Worm (Caenorhabditis elegans) whole organism, L4 larva: ENCODE measurements around the gene B0244.6.
A peak's percentile ranks its signal among the peaks of the same experiment; 100 is the strongest.

Source experiments
- D1046.2 ChIP-seq: fragments of 200-800 bp; sonication (Bioruptor generic); IDR thresholded peaks from 2 replicates; pipeline ENCODE4 v1.3.6; 2022; ENCODE audit warnings: missing genetic modification characterization, missing compliant biosample characterization
- F10B5.3 ChIP-seq: sonication (generic microtip); optimal IDR thresholded peaks from 2 replicates; lab custom pipeline; 2016; ENCODE audit warnings: mild to moderate bottlenecking, missing genetic modification characterization, missing compliant biosample characterization
- T20F7.1 ChIP-seq: fragments of 200-800 bp; sonication (Bioruptor generic); optimal IDR thresholded peaks from 2 replicates; lab custom pipeline; 2018; ENCODE audit warnings: mild to moderate bottlenecking, missing genetic modification characterization, missing compliant biosample characterization
- T26A8.4 ChIP-seq: fragments of 200-800 bp; sonication (Bioruptor generic); IDR thresholded peaks from 2 replicates; pipeline ENCODE4 v1.3.6; 2022; ENCODE audit warnings: missing genetic modification characterization, missing compliant biosample characterization
- Y5F2A.4 ChIP-seq: fragments of 200-800 bp; sonication (Bioruptor generic); optimal IDR thresholded peaks from 2 replicates; lab custom pipeline; 2018; ENCODE audit warnings: mild to moderate bottlenecking, missing genetic modification characterization, missing compliant biosample characterization
- Y75B8A.6 ChIP-seq: fragments of 200-800 bp; sonication (Bioruptor generic); IDR thresholded peaks from 2 replicates; pipeline ENCODE4 v1.3.6; 2022; ENCODE audit warnings: missing genetic modification reagents, missing genetic modification characterization, missing compliant biosample characterization
- ZK546.5 ChIP-seq, 2 experiments: sonication (generic microtip); optimal IDR thresholded peaks; 2 replicates each; lab custom pipeline; 2017; ENCODE audit warnings: missing biosample characterization in 2 of 2, missing genetic modification characterization in 2 of 2
- aly-2 ChIP-seq: sonication (generic microtip); optimal IDR thresholded peaks from 2 replicates; lab custom pipeline; 2018; ENCODE audit warnings: missing biosample characterization, missing genetic modification characterization
- ama-1 ChIP-seq: fragments of 150-350 bp; optimal IDR thresholded peaks from 2 replicates; lab custom pipeline; 2014; ENCODE audit warnings: inconsistent platforms, mixed read lengths
- ceh-28 ChIP-seq: fragments of 150-350 bp; optimal IDR thresholded peaks from 2 replicates; lab custom pipeline; 2014; ENCODE audit warnings: missing biosample characterization, missing genetic modification reagents, missing genetic modification characterization
- ceh-62 ChIP-seq: sonication (generic microtip); optimal IDR thresholded peaks from 2 replicates; lab custom pipeline; 2017; ENCODE audit warnings: missing biosample characterization, missing genetic modification characterization
- ces-1 ChIP-seq: fragments of 150-350 bp; sonication (generic microtip); optimal IDR thresholded peaks from 4 replicates; lab custom pipeline; 2014; ENCODE audit warnings: missing biosample characterization, missing genetic modification reagents, missing genetic modification characterization
- duxl-1 ChIP-seq: sonication (generic microtip); optimal IDR thresholded peaks from 2 replicates; lab custom pipeline; 2016; ENCODE audit warnings: mild to moderate bottlenecking, missing genetic modification characterization, moderate library complexity, missing compliant biosample characterization; ENCODE audit not compliant: poor library complexity
- dve-1 ChIP-seq: sonication (generic microtip); optimal IDR thresholded peaks from 2 replicates; lab custom pipeline; 2017; ENCODE audit warnings: antibody characterized with exemption, mild to moderate bottlenecking, missing genetic modification characterization, missing compliant biosample characterization; ENCODE audit not compliant: insufficient read depth
- egl-43 ChIP-seq: fragments of 200-800 bp; sonication (Bioruptor generic); IDR thresholded peaks from 2 replicates; pipeline ENCODE4 v1.3.6; 2022; ENCODE audit warnings: missing genetic modification reagents, missing genetic modification characterization, missing compliant biosample characterization
- gei-8 ChIP-seq: fragments of 200-800 bp; sonication (Bioruptor generic); optimal IDR thresholded peaks from 2 replicates; lab custom pipeline; 2018; ENCODE audit warnings: mild to moderate bottlenecking, missing genetic modification characterization, missing compliant biosample characterization
- hlh-30 ChIP-seq: sonication (generic microtip); optimal IDR thresholded peaks from 2 replicates; lab custom pipeline; 2017; ENCODE audit warnings: antibody characterized with exemption, mild to moderate bottlenecking, missing genetic modification characterization, missing compliant biosample characterization; ENCODE audit not compliant: insufficient read depth
- hmg-1.1 ChIP-seq: fragments of 200-800 bp; sonication (Bioruptor generic); IDR thresholded peaks from 2 replicates; pipeline ENCODE4 v1.3.6; 2022; ENCODE audit warnings: missing genetic modification reagents, missing genetic modification characterization, missing compliant biosample characterization
- lim-7 ChIP-seq: fragments of 200-800 bp; sonication (Bioruptor generic); IDR thresholded peaks from 2 replicates; pipeline ENCODE4 v1.3.6; 2022; ENCODE audit warnings: missing genetic modification characterization, missing compliant biosample characterization
- lin-15B ChIP-seq: fragments of 150-350 bp; sonication (generic microtip); optimal IDR thresholded peaks from 3 replicates; lab custom pipeline; 2014; ENCODE audit warnings: missing biosample characterization, missing genetic modification characterization
- lin-29 ChIP-seq: fragments of 200-800 bp; sonication (Bioruptor generic); IDR thresholded peaks from 2 replicates; pipeline ENCODE4 v1.3.6; 2022; ENCODE audit warnings: missing genetic modification reagents, missing genetic modification characterization, missing compliant biosample characterization
- lin-38 ChIP-seq: fragments of 200-800 bp; sonication (Bioruptor generic); IDR thresholded peaks from 2 replicates; pipeline ENCODE4 v1.3.6; 2022; ENCODE audit warnings: missing genetic modification reagents, missing genetic modification characterization, missing compliant biosample characterization
- lsy-2 ChIP-seq, 2 experiments: fragments of 150-350 bp in 1 of 2; sonication (generic microtip) in 1 of 2; optimal IDR thresholded peaks; 2 replicates each; lab custom pipeline; 2014 to 2017; ENCODE audit warnings: missing biosample characterization in 2 of 2, missing genetic modification characterization in 2 of 2
- madf-9 ChIP-seq: fragments of 200-800 bp; sonication (Bioruptor generic); conservative IDR thresholded peaks from 2 replicates; pipeline ENCODE4 v1.3.6; 2022; ENCODE audit warnings: missing genetic modification reagents, missing genetic modification characterization, missing compliant biosample characterization
- mdl-1 ChIP-seq, 2 experiments: fragments of 150-350 bp in 1 of 2; sonication (generic microtip) in 1 of 2; optimal IDR thresholded peaks; 2 replicates each; lab custom pipeline; 2014 to 2017; ENCODE audit warnings: missing biosample characterization in 2 of 2, missing genetic modification characterization in 2 of 2
- mep-1 ChIP-seq: fragments of 150-350 bp; sonication (generic microtip); optimal IDR thresholded peaks from 3 replicates; lab custom pipeline; 2014; ENCODE audit warnings: missing biosample characterization, missing genetic modification characterization
- mes-2 ChIP-seq: sonication (generic microtip); optimal IDR thresholded peaks from 2 replicates; lab custom pipeline; 2016; ENCODE audit warnings: missing genotype, mild to moderate bottlenecking, missing genetic modification characterization, missing compliant biosample characterization; ENCODE audit not compliant: poor library complexity, severe bottlenecking
- nhr-10 ChIP-seq: fragments of 150-350 bp; optimal IDR thresholded peaks from 2 replicates; lab custom pipeline; 2014; ENCODE audit warnings: missing biosample characterization, missing genetic modification characterization
- nhr-25 ChIP-seq: sonication (generic microtip); optimal IDR thresholded peaks from 2 replicates; lab custom pipeline; 2017; ENCODE audit warnings: missing genetic modification characterization, mild to moderate bottlenecking, missing compliant biosample characterization, antibody characterized with exemption, moderate library complexity, borderline replicate concordance; ENCODE audit not compliant: insufficient read depth
- nhr-41 ChIP-seq: fragments of 200-800 bp; sonication (Bioruptor generic); IDR thresholded peaks from 2 replicates; pipeline ENCODE4 v1.3.6; 2022; ENCODE audit warnings: missing genetic modification reagents, missing genetic modification characterization, missing compliant biosample characterization
- nhr-42 ChIP-seq: fragments of 200-800 bp; sonication (Bioruptor generic); IDR thresholded peaks from 2 replicates; pipeline ENCODE4 v1.3.6; 2022; ENCODE audit warnings: missing genetic modification characterization, missing compliant biosample characterization
- nhr-48 ChIP-seq: sonication (generic microtip); optimal IDR thresholded peaks from 2 replicates; lab custom pipeline; 2016; ENCODE audit warnings: mild to moderate bottlenecking, missing genetic modification characterization, missing compliant biosample characterization
- nhr-6 ChIP-seq: fragments of 150-350 bp; optimal IDR thresholded peaks from 2 replicates; lab custom pipeline; 2014; ENCODE audit warnings: missing biosample characterization, missing genetic modification characterization
- nhr-76 ChIP-seq: fragments of 150-350 bp; optimal IDR thresholded peaks from 2 replicates; lab custom pipeline; 2014; ENCODE audit warnings: missing biosample characterization, missing genetic modification characterization
- nhr-77 ChIP-seq: fragments of 150-350 bp; optimal IDR thresholded peaks from 2 replicates; lab custom pipeline; 2014; ENCODE audit warnings: missing biosample characterization, missing genetic modification characterization
- pqm-1 ChIP-seq: sonication (generic microtip); optimal IDR thresholded peaks from 2 replicates; lab custom pipeline; 2017; ENCODE audit warnings: missing biosample characterization, missing genetic modification characterization
- rbr-2 ChIP-seq: sonication (generic microtip); optimal IDR thresholded peaks from 2 replicates; lab custom pipeline; 2016; ENCODE audit warnings: missing genotype, missing genetic modification characterization, missing compliant biosample characterization
- saeg-2 ChIP-seq: fragments of 200-800 bp; sonication (Bioruptor generic); IDR thresholded peaks from 2 replicates; pipeline ENCODE4 v1.3.6; 2022; ENCODE audit warnings: missing genetic modification reagents, missing genetic modification characterization, missing compliant biosample characterization
- set-16 ChIP-seq: fragments of 200-800 bp; sonication (Bioruptor generic); IDR thresholded peaks from 2 replicates; pipeline ENCODE4 v1.3.6; 2022; ENCODE audit warnings: missing genetic modification reagents, missing genetic modification characterization, missing compliant biosample characterization
- spr-3 ChIP-seq: fragments of 200-800 bp; sonication (Bioruptor generic); optimal IDR thresholded peaks from 2 replicates; lab custom pipeline; 2018; ENCODE audit warnings: mild to moderate bottlenecking, missing genetic modification characterization, missing compliant biosample characterization
- vab-7 ChIP-seq: fragments of 200-800 bp; sonication (Bioruptor generic); IDR thresholded peaks from 2 replicates; pipeline ENCODE4 v1.3.6; 2022; ENCODE audit warnings: missing genetic modification reagents, missing genetic modification characterization, missing compliant biosample characterization
- zag-1 ChIP-seq: fragments of 150-350 bp; optimal IDR thresholded peaks from 2 replicates; lab custom pipeline; 2014; ENCODE audit warnings: missing biosample characterization, missing genetic modification characterization
- zfp-2 ChIP-seq: sonication (generic microtip); optimal IDR thresholded peaks from 2 replicates; lab custom pipeline; 2016; ENCODE audit warnings: mild to moderate bottlenecking, missing genetic modification characterization, missing compliant biosample characterization
- zfp-3 ChIP-seq: fragments of 200-800 bp; sonication (Bioruptor generic); conservative IDR thresholded peaks from 2 replicates; pipeline ENCODE4 v1.3.6; 2022; ENCODE audit warnings: missing genetic modification reagents, missing genetic modification characterization, missing compliant biosample characterization
- ztf-7 ChIP-seq: fragments of 150-350 bp; optimal IDR thresholded peaks from 2 replicates; lab custom pipeline; 2014; ENCODE audit warnings: missing biosample characterization, missing genetic modification characterization

B0244.6 gene

DNA sequence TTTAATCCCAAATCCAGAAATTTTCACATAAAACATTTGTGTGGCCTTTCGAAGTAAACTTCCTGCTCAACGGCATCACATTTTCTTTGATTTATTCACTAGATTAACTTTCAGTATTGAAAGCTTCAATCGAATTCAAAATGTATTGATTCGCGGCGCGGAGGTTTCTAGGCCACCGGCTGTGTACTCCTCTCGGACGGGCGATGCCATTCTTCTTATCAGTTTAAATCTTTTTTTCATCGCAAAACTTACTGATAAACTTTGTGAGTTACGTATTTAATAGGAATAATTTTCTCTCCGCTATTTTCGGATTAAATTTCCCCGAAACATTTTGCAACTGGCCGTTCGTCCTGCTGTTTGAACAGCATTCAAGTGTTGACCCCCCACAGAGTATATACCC, 15.9 kb upstream of the B0244.6 start (continued):
- TF ChIP-seq vab-7 (0 out of 2 replicates have a peak, but pooled peaks have one; percentile 23), zfp-2 (no peak), lin-38 (GFP tag; lab: Robert Waterston, UW) (peak; percentile 66), set-16 (GFP tag; lab: Robert Waterston, UW) (no peak), lim-7 (GFP tag; lab: Robert Waterston, UW) (no peak), nhr-41 (GFP tag; lab: Robert Waterston, UW) (no peak), mep-1 (tag; lab: Kevin White, UChicago) (peak; percentile 58), lin-15B (tag; lab: Kevin White, UChicago) (no peak), hlh-30 (tag; lab: Kevin White, UChicago) (peak; percentile 28), Y5F2A.4 (GFP tag; lab: Kevin White, UChicago) (no peak), madf-9 (GFP tag; lab: Robert Waterston, UW) (peak; percentile 52), egl-43 (no peak), ceh-62 (tag; lab: Kevin White, UChicago) (no peak), dve-1 (tag; lab: Kevin White, UChicago) (peak; percentile 94), nhr-25 (tag; lab: Kevin White, UChicago) (no peak), mes-2 (tag; lab: Kevin White, UChicago) (peak; percentile 98), spr-3 (no peak), T20F7.1 (GFP tag; lab: Kevin White, UChicago) (no peak), nhr-42 (no peak), lsy-2 (tag; optimal IDR thresholded peaks at IDR 0.05; lab: Kevin White, UChicago) (peak in 1 of 2 experiments; percentile 81), gei-8 (GFP tag; lab: Kevin White, UChicago) (no peak), lin-29 (GFP tag; lab: Robert Waterston, UW) (no peak), nhr-10 (tag; lab: Kevin White, UChicago) (no peak), Y75B8A.6 (GFP tag; lab: Robert Waterston, UW) (no peak), zag-1 (no peak), zfp-3 (GFP tag; lab: Robert Waterston, UW) (no peak), ztf-7 (tag; lab: Kevin White, UChicago) (peak; percentile 55), ama-1 (lab: Kevin White, UChicago) (no peak), D1046.2 (GFP tag; lab: Robert Waterston, UW) (no peak), duxl-1 (tag; lab: Kevin White, UChicago) (peak; percentile 82), mdl-1 (tag; optimal IDR thresholded peaks at IDR 0.05; lab: Kevin White, UChicago) (peak in 1 of 2 experiments; percentile 26), ces-1 (no peak), T26A8.4 (GFP tag; lab: Robert Waterston, UW) (peak; percentile 66), hmg-1.1 (peak; percentile 35; the same call in 1 of the 2 replicates), F10B5.3 (tag; lab: Kevin White, UChicago) (peak; percentile 7), rbr-2 (tag; lab: Kevin White, UChicago) (peak; percentile 56), pqm-1 (tag; lab: Kevin White, UChicago) (peak; percentile 59), nhr-77 (tag; lab: Kevin White, UChicago) (peak; percentile 48), aly-2 (tag; lab: Kevin White, UChicago) (no peak), ZK546.5 (tag; optimal IDR thresholded peaks at IDR 0.05; lab: Kevin White, UChicago) (no peak), nhr-76 (no peak), nhr-6 (tag; lab: Kevin White, UChicago) (peak; percentile 11), nhr-48 (tag; lab: Kevin White, UChicago) (peak; percentile 63), ceh-28 (tag; lab: Kevin White, UChicago) (peak; percentile 17), saeg-2 (GFP tag; lab: Robert Waterston, UW) (no peak)
